Fruit fly (Drosophila melanogaster) whole organism, embryonic: ENCODE measurements around the gene CG5644.

Experiments
- Atf6 ChIP-seq: fragments of 200-800 bp; sonication (Bioruptor generic); IDR thresholded peaks from 2 replicates; pipeline ENCODE4 v1.3.6; 2022; ENCODE audit warnings: missing biosample characterization, missing genetic modification characterization
- CG1024 ChIP-seq: fragments of 200-800 bp; sonication (Bioruptor generic); IDR thresholded peaks from 2 replicates; pipeline ENCODE4 v1.3.6; 2022; ENCODE audit warnings: missing biosample characterization, missing genetic modification characterization
- CG11695 ChIP-seq: fragments of 200-800 bp; sonication (Bioruptor generic); IDR thresholded peaks from 3 replicates; pipeline ENCODE4 v1.3.6; 2022; ENCODE audit warnings: missing biosample characterization, missing genetic modification characterization
- CG12155 ChIP-seq: fragments of 200-800 bp; sonication (Bioruptor generic); optimal IDR thresholded peaks from 3 replicates; lab custom pipeline; 2016; ENCODE audit warnings: missing biosample characterization, missing genetic modification characterization
- CG13287 ChIP-seq: fragments of 200-800 bp; sonication (Bioruptor generic); IDR thresholded peaks from 2 replicates; pipeline ENCODE4 v1.3.6; 2022; ENCODE audit warnings: missing biosample characterization, missing genetic modification characterization; ENCODE audit not compliant: partially characterized antibody
- CG13894 ChIP-seq: fragments of 200-800 bp; sonication (Bioruptor generic); optimal IDR thresholded peaks from 3 replicates; lab custom pipeline; 2018; ENCODE audit warnings: missing biosample characterization, mild to moderate bottlenecking, missing genetic modification characterization, moderate library complexity
- CG15479 ChIP-seq: fragments of 200-800 bp; sonication (Bioruptor generic); optimal IDR thresholded peaks from 3 replicates; lab custom pipeline; 2019; ENCODE audit warnings: missing biosample characterization, mild to moderate bottlenecking, missing genetic modification characterization, moderate library complexity
- CG15696 ChIP-seq: fragments of 200-800 bp; sonication (Bioruptor generic); optimal IDR thresholded peaks from 2 replicates; lab custom pipeline; 2019; ENCODE audit warnings: missing biosample characterization, mild to moderate bottlenecking, missing genetic modification characterization, moderate library complexity
- CG1602 ChIP-seq: fragments of 200-800 bp; sonication (Bioruptor generic); optimal IDR thresholded peaks from 3 replicates; lab custom pipeline; 2016; ENCODE audit warnings: missing biosample characterization, missing genetic modification characterization
- CG16815 ChIP-seq: fragments of 200-800 bp; sonication (Bioruptor generic); optimal IDR thresholded peaks from 3 replicates; lab custom pipeline; 2017; ENCODE audit warnings: missing biosample characterization, mild to moderate bottlenecking, missing genetic modification characterization
- CG16863 ChIP-seq: fragments of 200-800 bp; sonication (Bioruptor generic); optimal IDR thresholded peaks from 3 replicates; lab custom pipeline; 2016; ENCODE audit warnings: missing biosample characterization, missing genetic modification characterization
- CG2199 ChIP-seq: fragments of 200-800 bp; sonication (Bioruptor generic); IDR thresholded peaks from 3 replicates; pipeline ENCODE4 v1.3.6; 2022; ENCODE audit warnings: missing biosample characterization, missing genetic modification characterization
- CG31388 ChIP-seq: fragments of 200-800 bp; sonication (Bioruptor generic); optimal IDR thresholded peaks from 2 replicates; lab custom pipeline; 2016; ENCODE audit warnings: missing biosample characterization, missing genetic modification characterization
- CG31441 ChIP-seq: fragments of 200-800 bp; sonication (Bioruptor generic); IDR thresholded peaks from 2 replicates; pipeline ENCODE4 v1.3.6; 2022; ENCODE audit warnings: missing biosample characterization, missing genetic modification characterization
- CG3281 ChIP-seq: fragments of 200-800 bp; sonication (Bioruptor generic); optimal IDR thresholded peaks from 3 replicates; lab custom pipeline; 2017; ENCODE audit warnings: missing biosample characterization, mild to moderate bottlenecking, missing genetic modification characterization
- CG34224 ChIP-seq: fragments of 200-800 bp; sonication (Bioruptor generic); IDR thresholded peaks from 3 replicates; pipeline ENCODE4 v1.3.6; 2022; ENCODE audit warnings: missing biosample characterization, missing genetic modification characterization; ENCODE audit not compliant: partially characterized antibody
- CG34422 ChIP-seq: fragments of 200-800 bp; sonication (Bioruptor generic); IDR thresholded peaks from 3 replicates; pipeline ENCODE4 v1.3.6; 2022; ENCODE audit warnings: missing biosample characterization, missing genetic modification characterization
- CG4617 ChIP-seq: fragments of 200-800 bp; sonication (Bioruptor generic); optimal IDR thresholded peaks from 3 replicates; lab custom pipeline; 2016; ENCODE audit warnings: missing biosample characterization, missing genetic modification characterization, borderline replicate concordance
- CG5953 ChIP-seq: fragments of 200-800 bp; sonication (Bioruptor generic); IDR thresholded peaks from 2 replicates; pipeline ENCODE4 v1.3.6; 2022; ENCODE audit warnings: missing biosample characterization, missing genetic modification characterization
- CG7556 ChIP-seq: fragments of 200-800 bp; sonication (Bioruptor generic); optimal IDR thresholded peaks from 2 replicates; lab custom pipeline; 2017; ENCODE audit warnings: missing biosample characterization, mild to moderate bottlenecking, missing genetic modification characterization
- CG9609 ChIP-seq: fragments of 200-800 bp; sonication (Bioruptor generic); optimal IDR thresholded peaks from 3 replicates; lab custom pipeline; 2016; ENCODE audit warnings: missing biosample characterization, missing genetic modification characterization
- Camta ChIP-seq: fragments of 200-800 bp; sonication (Bioruptor generic); optimal IDR thresholded peaks from 2 replicates; lab custom pipeline; 2016; ENCODE audit warnings: missing biosample characterization, missing genetic modification characterization
- Fer2 ChIP-seq: fragments of 200-800 bp; sonication (Bioruptor generic); optimal IDR thresholded peaks from 2 replicates; lab custom pipeline; 2018; ENCODE audit warnings: missing biosample characterization, mild to moderate bottlenecking, missing genetic modification characterization, moderate library complexity
- H15 ChIP-seq: fragments of 200-800 bp; sonication (Bioruptor generic); IDR thresholded peaks from 3 replicates; pipeline ENCODE4 v1.3.6; 2022; ENCODE audit warnings: missing biosample characterization, missing genetic modification characterization
- HLH54F ChIP-seq: fragments of 200-800 bp; sonication (Bioruptor generic); optimal IDR thresholded peaks from 3 replicates; lab custom pipeline; 2016; ENCODE audit warnings: missing biosample characterization, missing genetic modification characterization
- Hr51 ChIP-seq, 2 experiments: fragments of 200-800 bp; sonication (Bioruptor generic); optimal IDR thresholded peaks; 2 replicates in 1 of 2; 3 replicates in 1 of 2; lab custom pipeline; 2016 to 2018; ENCODE audit warnings: missing biosample characterization in 2 of 2, missing genetic modification characterization in 2 of 2, mild to moderate bottlenecking in 1 of 2, moderate library complexity in 1 of 2
- Neu2 ChIP-seq: fragments of 200-800 bp; sonication (Bioruptor generic); optimal IDR thresholded peaks from 3 replicates; lab custom pipeline; 2016; ENCODE audit warnings: missing biosample characterization, missing genetic modification characterization, borderline replicate concordance
- Oaz ChIP-seq: fragments of 200-800 bp; sonication (Bioruptor generic); IDR thresholded peaks from 2 replicates; pipeline ENCODE4 v1.3.6; 2022; ENCODE audit warnings: missing biosample characterization, missing genetic modification characterization
- Optix ChIP-seq: fragments of 200-800 bp; sonication (Bioruptor generic); IDR thresholded peaks from 3 replicates; pipeline ENCODE4 v1.3.6; 2022; ENCODE audit warnings: missing biosample characterization, missing genetic modification characterization
- PHDP ChIP-seq: fragments of 200-800 bp; sonication (Bioruptor generic); optimal IDR thresholded peaks from 3 replicates; lab custom pipeline; 2018; ENCODE audit warnings: missing biosample characterization, mild to moderate bottlenecking, missing genetic modification characterization, moderate library complexity
- Stat92E ChIP-seq, 3 experiments: fragments of >200 bp in 2 of 3; fragments of 200-800 bp in 1 of 3; sonication (Bioruptor generic) in 1 of 3; optimal IDR thresholded peaks; 2 replicates each; lab custom pipeline; 2017 to 2019; ENCODE audit warnings: missing biosample characterization in 3 of 3, missing genetic modification characterization in 3 of 3, mild to moderate bottlenecking in 1 of 3, moderate library complexity in 1 of 3
- crp ChIP-seq, 2 experiments: fragments of 200-800 bp; sonication (Bioruptor generic); optimal IDR thresholded peaks; 2 replicates in 1 of 2; 3 replicates in 1 of 2; lab custom pipeline; 2017; ENCODE audit warnings: missing biosample characterization in 2 of 2, missing genetic modification characterization in 2 of 2, mild to moderate bottlenecking in 1 of 2, moderate library complexity in 1 of 2
- en ChIP-seq: fragments of 200-800 bp; sonication (Bioruptor generic); optimal IDR thresholded peaks from 2 replicates; lab custom pipeline; 2016; ENCODE audit warnings: missing biosample characterization, missing genetic modification characterization
- fd96Cb ChIP-seq: fragments of 200-800 bp; sonication (Bioruptor generic); optimal IDR thresholded peaks from 2 replicates; lab custom pipeline; 2018; ENCODE audit warnings: missing biosample characterization, mild to moderate bottlenecking, missing genetic modification characterization, moderate library complexity
- gsb ChIP-seq: fragments of 200-800 bp; sonication (Bioruptor generic); IDR thresholded peaks from 2 replicates; pipeline ENCODE4 v1.3.6; 2022; ENCODE audit warnings: missing biosample characterization, missing genetic modification characterization
- h ChIP-seq: fragments of >200 bp; optimal IDR thresholded peaks from 2 replicates; lab custom pipeline; 2017
- insv ChIP-seq, 2 experiments: fragments of 200-800 bp; sonication (Bioruptor generic); optimal IDR thresholded peaks; 3 replicates each; lab custom pipeline; 2016 to 2018; ENCODE audit warnings: missing biosample characterization in 2 of 2, missing genetic modification characterization in 2 of 2
- knrl ChIP-seq: fragments of 200-800 bp; sonication (Bioruptor generic); IDR thresholded peaks from 3 replicates; pipeline ENCODE4 v1.3.6; 2022; ENCODE audit warnings: missing biosample characterization, missing genetic modification characterization; ENCODE audit not compliant: partially characterized antibody
- lola ChIP-seq, 3 experiments: fragments of >200 bp in 2 of 3; fragments of 200-800 bp in 1 of 3; sonication (Bioruptor generic) in 1 of 3; optimal IDR thresholded peaks; 2 replicates each; lab custom pipeline; 2017 to 2019; ENCODE audit warnings: missing biosample characterization in 3 of 3, missing genetic modification characterization in 3 of 3, mild to moderate bottlenecking in 1 of 3, moderate library complexity in 1 of 3
- nom ChIP-seq: fragments of 200-800 bp; sonication (Bioruptor generic); optimal IDR thresholded peaks from 2 replicates; lab custom pipeline; 2017; ENCODE audit warnings: missing biosample characterization, missing genetic modification characterization, mild to moderate bottlenecking, moderate library complexity, missing genetic modification reagents
- p53 ChIP-seq: fragments of 200-800 bp; sonication (Bioruptor generic); optimal IDR thresholded peaks from 2 replicates; lab custom pipeline; 2016; ENCODE audit warnings: missing biosample characterization, missing genetic modification characterization
- sna ChIP-seq: fragments of 200-800 bp; sonication (Bioruptor generic); IDR thresholded peaks from 2 replicates; pipeline ENCODE4 v1.3.6; 2022; ENCODE audit warnings: missing biosample characterization, missing genetic modification characterization; ENCODE audit not compliant: partially characterized antibody
- sr ChIP-seq: fragments of 200-800 bp; sonication (Bioruptor generic); IDR thresholded peaks from 3 replicates; pipeline ENCODE4 v1.3.6; 2022; ENCODE audit warnings: missing biosample characterization, missing genetic modification characterization
- tin ChIP-seq: fragments of 200-800 bp; sonication (Bioruptor generic); optimal IDR thresholded peaks from 3 replicates; lab custom pipeline; 2016; ENCODE audit warnings: missing biosample characterization, missing genetic modification characterization
- tio ChIP-seq: fragments of 200-800 bp; sonication (Bioruptor generic); optimal IDR thresholded peaks from 2 replicates; lab custom pipeline; 2017; ENCODE audit warnings: missing biosample characterization, missing genetic modification characterization, inconsistent platforms
- tna ChIP-seq: fragments of 200-800 bp; sonication (Bioruptor generic); IDR thresholded peaks from 2 replicates; pipeline ENCODE4 v1.3.6; 2022; ENCODE audit warnings: missing biosample characterization, missing genetic modification characterization; ENCODE audit not compliant: partially characterized antibody
- trem ChIP-seq: fragments of 200-800 bp; optimal IDR thresholded peaks from 3 replicates; lab custom pipeline; 2019; ENCODE audit warnings: missing biosample characterization, mild to moderate bottlenecking, missing genetic modification characterization, moderate library complexity

CG5644 gene

dm6 chr3L:8974478-8975477 lies 4.9 kb downstream of the CG5644 start, which contains the start of the genes pix and Srp68 (continued):
- TF ChIP-seq Oaz (GFP tag; lab: Robert Waterston, UW) (no peak), en (GFP tag; lab: Kevin White, UChicago) (no peak), CG34224 (peak; percentile 80), crp (GFP tag; optimal IDR thresholded peaks at IDR 0.05; lab: Kevin White, UChicago) (peak in 1 of 2 experiments; percentile 36), Atf6 (GFP tag; lab: Robert Waterston, UW) (no peak), CG15479 (GFP tag; lab: Kevin White, UChicago) (no peak), insv (GFP tag; optimal IDR thresholded peaks at IDR 0.05; lab: Kevin White, UChicago) (peak in 1 of 2 experiments; percentile 9), sna (GFP tag; lab: Robert Waterston, UW) (peak; percentile 75), nom (peak; percentile 15), CG13287 (peak; percentile 85), CG12155 (GFP tag; lab: Kevin White, UChicago) (peak; percentile 74), CG31388 (GFP tag; lab: Kevin White, UChicago) (no peak), CG5953 (GFP tag; lab: Robert Waterston, UW) (no peak), tna (GFP tag; lab: Robert Waterston, UW) (peak; percentile 16; the same call in 1 of the 2 replicates), Hr51 (GFP tag; optimal IDR thresholded peaks at IDR 0.05; lab: Kevin White, UChicago) (peak in 1 of 2 experiments; percentile 14), H15 (no peak), p53 (GFP tag; lab: Kevin White, UChicago) (peak; percentile 66), CG16863 (GFP tag; lab: Kevin White, UChicago) (peak; percentile 10), lola (GFP tag; optimal IDR thresholded peaks at IDR 0.05; lab: Kevin White, UChicago) (peak in 1 of 3 experiments; percentile 75), CG9609 (peak; percentile 33), sr (no peak), Stat92E (GFP tag; optimal IDR thresholded peaks at IDR 0.05; lab: Kevin White, UChicago) (peak in 1 of 3 experiments; percentile 76), Optix (GFP tag; lab: Robert Waterston, UW) (no peak), CG11695 (no peak; the same call in 2 of the 3 replicates), tio (no peak), CG34422 (no peak; the same call in 1 of the 3 replicates), gsb (GFP tag; lab: Robert Waterston, UW) (no peak), Neu2 (GFP tag; lab: Kevin White, UChicago) (no peak), fd96Cb (tag; lab: Kevin White, UChicago) (peak; percentile 47), CG4617 (GFP tag; lab: Kevin White, UChicago) (peak; percentile 67), CG1024 (GFP tag; lab: Robert Waterston, UW) (no peak), CG2199 (GFP tag; lab: Robert Waterston, UW) (no peak), CG13894 (tag; lab: Kevin White, UChicago) (no peak), h (lab: Kevin White, UChicago) (no peak), trem (peak; percentile 85), PHDP (tag; lab: Kevin White, UChicago) (peak; percentile 58), CG15696 (tag; lab: Kevin White, UChicago) (peak; percentile 66), CG1602 (GFP tag; lab: Kevin White, UChicago) (peak; percentile 53), knrl (GFP tag; lab: Robert Waterston, UW) (peak; percentile 93), HLH54F (GFP tag; lab: Kevin White, UChicago) (peak; percentile 62), CG3281 (peak; percentile 46), Fer2 (tag; lab: Kevin White, UChicago) (peak; percentile 59), tin (peak; percentile 57), CG31441 (GFP tag; lab: Robert Waterston, UW) (no peak), CG16815 (GFP tag; lab: Kevin White, UChicago) (peak; percentile 47), Camta (GFP tag; lab: Kevin White, UChicago) (no peak), CG7556 (peak; percentile 45)
